Fruit fly (Drosophila melanogaster): Measurements from ENCODE around the gene wek.

DNA sequence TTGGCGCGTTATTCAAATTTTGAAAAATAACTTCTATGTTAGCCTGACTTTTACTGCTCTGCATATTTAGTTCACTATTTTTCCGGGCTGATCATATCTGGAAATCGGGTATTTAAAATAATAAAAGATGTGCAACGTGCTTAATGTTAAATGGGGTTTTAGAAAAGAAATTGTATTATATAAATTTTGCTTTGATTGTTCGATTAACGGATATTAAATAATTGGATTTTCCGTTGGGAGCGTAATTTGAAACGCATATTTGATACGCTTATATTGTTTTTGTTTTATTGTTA lies 19.9 kb downstream of the wek start:
- no peak for TF ChIP-seq insv (optimal IDR thresholded peaks at IDR 0.05)
- no peak for TF ChIP-seq Myc (optimal IDR thresholded peaks at IDR 0.05)
- TF ChIP-seq ttk (optimal IDR thresholded peaks at IDR 0.05), result no peak
- TF ChIP-seq Sin3A (optimal IDR thresholded peaks at IDR 0.05), result no peak
